Worm (Caenorhabditis elegans) whole organism, L4 larva: ENCODE data around the gene C35A5.8.

Experiments
- daf-8 ChIP-seq: fragments of 200-800 bp; sonication (Bioruptor generic); IDR thresholded peaks from 2 replicates; pipeline ENCODE4 v1.3.6; 2022; ENCODE audit warnings: missing genetic modification characterization, missing compliant biosample characterization
- lin-39 ChIP-seq: fragments of 150-350 bp; optimal IDR thresholded peaks from 2 replicates; lab custom pipeline; 2014; ENCODE audit warnings: missing biosample characterization, missing genetic modification reagents, missing genetic modification characterization
- mxl-2 ChIP-seq: fragments of 200-800 bp; sonication (Bioruptor generic); conservative IDR thresholded peaks from 2 replicates; pipeline ENCODE4 v1.3.6; 2022; ENCODE audit warnings: missing genetic modification reagents, missing genetic modification characterization, missing compliant biosample characterization
- pha-4 ChIP-seq, 2 experiments: fragments of 150-350 bp in 1 of 2; fragments of 200-800 bp in 1 of 2; sonication (Bioruptor generic) in 1 of 2; IDR thresholded peaks in 1 of 2; optimal IDR thresholded peaks in 1 of 2; 2 replicates each; pipeline versions ENCODE4 v1.3.6 to Lab custom; 2014 to 2022; ENCODE audit warnings: missing genetic modification characterization in 2 of 2, missing genetic modification reagents in 2 of 2, missing biosample characterization in 1 of 2, missing compliant biosample characterization in 1 of 2
- rbr-2 ChIP-seq: sonication (generic microtip); optimal IDR thresholded peaks from 2 replicates; lab custom pipeline; 2016; ENCODE audit warnings: missing genotype, missing genetic modification characterization, missing compliant biosample characterization
- set-16 ChIP-seq: fragments of 200-800 bp; sonication (Bioruptor generic); IDR thresholded peaks from 2 replicates; pipeline ENCODE4 v1.3.6; 2022; ENCODE audit warnings: missing genetic modification reagents, missing genetic modification characterization, missing compliant biosample characterization
- snpc-4 ChIP-seq: fragments of 150-350 bp; optimal IDR thresholded peaks from 2 replicates; lab custom pipeline; 2014; ENCODE audit warnings: missing biosample characterization, missing genetic modification characterization
- spr-3 ChIP-seq: fragments of 200-800 bp; sonication (Bioruptor generic); optimal IDR thresholded peaks from 2 replicates; lab custom pipeline; 2018; ENCODE audit warnings: mild to moderate bottlenecking, missing genetic modification characterization, missing compliant biosample characterization

ce11 chrV:10540024-10540423, 14.3 kb upstream of the C35A5.8 start, which contains the start of gene degt-1:
- TF ChIP-seq pha-4 (GFP tag; IDR thresholded peaks at IDR 0.05; lab: Robert Waterston, UW) (no peak), pha-4 (tag; optimal IDR thresholded peaks at IDR 0.05; lab: Kevin White, UChicago) (no peak), mxl-2 (no peak), spr-3 (GFP tag; lab: Kevin White, UChicago) (no peak), set-16 (GFP tag; lab: Robert Waterston, UW) (no peak), rbr-2 (tag; lab: Kevin White, UChicago) (no peak), snpc-4 (tag; lab: Kevin White, UChicago) (no peak), lin-39 (tag; lab: Kevin White, UChicago) (no peak), daf-8 (GFP tag; lab: Robert Waterston, UW) (no peak)
